Fruit fly (Drosophila melanogaster): ENCODE measurements around the gene Lam.

Gene Lam

dm6 chr2L:5554818-5555217 is 12.5 kb downstream of the Lam start, which contains the start of gene GluRIIA:
TSS of gene GluRIIA (plus strand) at chr2L:5555072.
- TF ChIP-seq CG17801 (GFP tag; optimal IDR thresholded peaks at IDR 0.05; ENCODE audit: partially characterized antibody) = no peak

- no peak for TF ChIP-seq CG17801 (GFP tag; optimal IDR thresholded peaks at IDR 0.05; ENCODE audit: partially characterized antibody)
Observed at dm6 chr2L:5558809-5559392, 16.6 kb downstream of the Lam start, which contains the start of gene GluRIIB. TSS of gene GluRIIB (plus strand) at chr2L:5559342.

- TF ChIP-seq CG17801 (GFP tag; optimal IDR thresholded peaks at IDR 0.05; ENCODE audit: partially characterized antibody) = no peak
Observed at dm6 chr2L:5567103-5567502, 24.8 kb downstream of the Lam start.

dm6 chr2L:5569503-5569902 is 27.2 kb downstream of the Lam start:
- TF ChIP-seq CG17801 (GFP tag; optimal IDR thresholded peaks at IDR 0.05; ENCODE audit: partially characterized antibody) = no peak

dm6 chr2L:5581016-5581415 is 38.7 kb downstream of the Lam start, which contains the start of gene CG14011:
TSS of gene CG14011 (minus strand) at chr2L:5581116.
- no peak for TF ChIP-seq CG17801 (GFP tag; optimal IDR thresholded peaks at IDR 0.05; ENCODE audit: partially characterized antibody)

- no peak for TF ChIP-seq CG17801 (GFP tag; optimal IDR thresholded peaks at IDR 0.05; ENCODE audit: partially characterized antibody)
Observed at dm6 chr2L:5588314-5588713, 46.0 kb downstream of the Lam start, which contains the start of gene CG7251. TSS of gene CG7251 (minus strand) at chr2L:5588414.

- TF ChIP-seq CG17801 (GFP tag; optimal IDR thresholded peaks at IDR 0.05; ENCODE audit: partially characterized antibody) = no peak
Observed at dm6 chr2L:5593839-5594238, 51.6 kb downstream of the Lam start.
